Fruit fly (Drosophila melanogaster) whole organism, prepupa: ENCODE results near the gene CG3191.

Source experiments
- Blimp-1 ChIP-seq: fragments of 200-800 bp; sonication (Bioruptor generic); optimal IDR thresholded peaks from 3 replicates; lab custom pipeline; 2017; ENCODE audit warnings: missing biosample characterization, missing genetic modification characterization, mild to moderate bottlenecking, moderate library complexity, missing genetic modification reagents
- CG10631 ChIP-seq: fragments of 200-800 bp; sonication (Bioruptor generic); optimal IDR thresholded peaks from 2 replicates; lab custom pipeline; 2016; ENCODE audit warnings: missing biosample characterization, missing genetic modification characterization
- CG10669 ChIP-seq: fragments of 200-800 bp; sonication (Bioruptor generic); optimal IDR thresholded peaks from 3 replicates; lab custom pipeline; 2018; ENCODE audit warnings: missing biosample characterization, mild to moderate bottlenecking, missing genetic modification characterization, moderate library complexity
- CG11294 ChIP-seq: fragments of 200-800 bp; sonication (Bioruptor generic); IDR thresholded peaks from 2 replicates; pipeline ENCODE4 v1.3.6; 2022; ENCODE audit warnings: missing biosample characterization, missing genetic modification characterization
- CG11762 ChIP-seq: fragments of 200-800 bp; sonication (Bioruptor generic); optimal IDR thresholded peaks from 3 replicates; lab custom pipeline; 2016; ENCODE audit warnings: missing biosample characterization, missing genetic modification characterization; ENCODE audit not compliant: insufficient read depth
- CG11902 ChIP-seq: fragments of 200-800 bp; sonication (Bioruptor generic); optimal IDR thresholded peaks from 3 replicates; lab custom pipeline; 2016; ENCODE audit warnings: missing biosample characterization, missing genetic modification characterization
- CG15336 ChIP-seq: fragments of 200-800 bp; sonication (Bioruptor generic); IDR thresholded peaks from 2 replicates; pipeline ENCODE4 v1.3.6; 2022; ENCODE audit warnings: missing biosample characterization, missing genetic modification characterization
- CG1621 ChIP-seq: fragments of 200-800 bp; sonication (Bioruptor generic); optimal IDR thresholded peaks from 3 replicates; lab custom pipeline; 2018; ENCODE audit warnings: missing biosample characterization, mild to moderate bottlenecking, missing genetic modification characterization
- CG3032 ChIP-seq: fragments of 200-800 bp; optimal IDR thresholded peaks from 2 replicates; lab custom pipeline; 2019; ENCODE audit warnings: missing biosample characterization, mild to moderate bottlenecking, missing genetic modification characterization, moderate library complexity
- CG31627 ChIP-seq: fragments of 200-800 bp; sonication (Bioruptor generic); optimal IDR thresholded peaks from 3 replicates; lab custom pipeline; 2016; ENCODE audit warnings: missing biosample characterization, missing genetic modification characterization
- CG32006 ChIP-seq: fragments of 200-800 bp; sonication (Bioruptor generic); optimal IDR thresholded peaks from 3 replicates; lab custom pipeline; 2017; ENCODE audit warnings: missing biosample characterization, mild to moderate bottlenecking, missing genetic modification characterization
- CG34406 ChIP-seq: fragments of 200-800 bp; sonication (Bioruptor generic); optimal IDR thresholded peaks from 3 replicates; lab custom pipeline; 2016; ENCODE audit warnings: missing biosample characterization, missing genetic modification characterization
- CG4318 ChIP-seq: fragments of 200-800 bp; sonication (Bioruptor generic); optimal IDR thresholded peaks from 3 replicates; lab custom pipeline; 2017; ENCODE audit warnings: missing biosample characterization, mild to moderate bottlenecking, missing genetic modification characterization
- CG6163 ChIP-seq: fragments of 200-800 bp; sonication (Bioruptor generic); IDR thresholded peaks from 3 replicates; pipeline ENCODE4 v1.3.6; 2022; ENCODE audit warnings: missing biosample characterization, missing genetic modification characterization
- CG6276 ChIP-seq: fragments of 200-800 bp; sonication (Bioruptor generic); optimal IDR thresholded peaks from 2 replicates; lab custom pipeline; 2017; ENCODE audit warnings: missing biosample characterization, mild to moderate bottlenecking, missing genetic modification characterization
- CG6792 ChIP-seq: fragments of 200-800 bp; sonication (Bioruptor generic); optimal IDR thresholded peaks from 3 replicates; lab custom pipeline; 2016; ENCODE audit warnings: missing biosample characterization, missing genetic modification characterization
- CG6808 ChIP-seq: fragments of 200-800 bp; sonication (Bioruptor generic); optimal IDR thresholded peaks from 3 replicates; lab custom pipeline; 2017; ENCODE audit warnings: missing biosample characterization, missing genetic modification characterization, mild to moderate bottlenecking, moderate library complexity, missing genetic modification reagents
- CG8319 ChIP-seq: fragments of 200-800 bp; sonication (Bioruptor generic); optimal IDR thresholded peaks from 3 replicates; lab custom pipeline; 2016; ENCODE audit warnings: missing biosample characterization, missing genetic modification characterization
- CG9139 ChIP-seq: fragments of 200-800 bp; sonication (Bioruptor generic); optimal IDR thresholded peaks from 3 replicates; lab custom pipeline; 2017; ENCODE audit warnings: missing biosample characterization, mild to moderate bottlenecking, missing genetic modification characterization
- Eip75B ChIP-seq: fragments of 200-800 bp; sonication (Bioruptor generic); optimal IDR thresholded peaks from 3 replicates; lab custom pipeline; 2016; ENCODE audit warnings: missing biosample characterization, missing genetic modification characterization
- Eip78C ChIP-seq: fragments of 200-800 bp; sonication (Bioruptor generic); peaks from one replicate; lab custom pipeline; 2016; ENCODE audit warnings: missing biosample characterization, missing genetic modification characterization
- Ets21C ChIP-seq: fragments of 200-800 bp; sonication (Bioruptor generic); optimal IDR thresholded peaks from 3 replicates; lab custom pipeline; 2016; ENCODE audit warnings: missing biosample characterization, missing genetic modification characterization
- Ets96B ChIP-seq: fragments of 200-800 bp; optimal IDR thresholded peaks from 2 replicates; lab custom pipeline; 2019; ENCODE audit warnings: missing biosample characterization, mild to moderate bottlenecking, missing genetic modification characterization, moderate library complexity
- Gug ChIP-seq: fragments of 200-800 bp; sonication (Bioruptor generic); IDR thresholded peaks from 2 replicates; pipeline ENCODE4 v1.3.6; 2022; ENCODE audit warnings: missing biosample characterization, missing genetic modification characterization
- Hr38 ChIP-seq: sonication (Bioruptor generic); optimal IDR thresholded peaks from 2 replicates; lab custom pipeline; 2016; ENCODE audit warnings: missing biosample characterization, missing genetic modification characterization
- Hr39 ChIP-seq: fragments of 200-800 bp; sonication (Bioruptor generic); optimal IDR thresholded peaks from 2 replicates; lab custom pipeline; 2016; ENCODE audit warnings: missing biosample characterization, missing genetic modification characterization
- achi ChIP-seq: fragments of 200-800 bp; sonication (Bioruptor generic); optimal IDR thresholded peaks from 3 replicates; lab custom pipeline; 2016; ENCODE audit warnings: missing biosample characterization, missing genetic modification characterization
- acj6 ChIP-seq: fragments of 200-800 bp; sonication (Bioruptor generic); optimal IDR thresholded peaks from 3 replicates; lab custom pipeline; 2016; ENCODE audit warnings: missing biosample characterization, missing genetic modification characterization
- dac ChIP-seq: fragments of 200-800 bp; sonication (Bioruptor generic); optimal IDR thresholded peaks from 2 replicates; lab custom pipeline; 2017; ENCODE audit warnings: missing biosample characterization, mild to moderate bottlenecking, missing genetic modification characterization
- dsx ChIP-seq: fragments of 200-800 bp; optimal IDR thresholded peaks from 3 replicates; lab custom pipeline; 2019; ENCODE audit warnings: missing biosample characterization, mild to moderate bottlenecking, missing genetic modification characterization, moderate library complexity; ENCODE audit not compliant: poor library complexity, severe bottlenecking
- eg ChIP-seq: fragments of 200-800 bp; sonication (Bioruptor generic); IDR thresholded peaks from 3 replicates; pipeline ENCODE4 v1.3.6; 2022; ENCODE audit warnings: missing biosample characterization, missing genetic modification characterization
- esn ChIP-seq: fragments of 200-800 bp; sonication (Bioruptor generic); optimal IDR thresholded peaks from 2 replicates; lab custom pipeline; 2016; ENCODE audit warnings: missing biosample characterization, mild to moderate bottlenecking, missing genetic modification characterization, moderate library complexity
- fd85E ChIP-seq: fragments of 200-800 bp; sonication (Bioruptor generic); optimal IDR thresholded peaks from 3 replicates; lab custom pipeline; 2016; ENCODE audit warnings: missing biosample characterization, missing genetic modification characterization
- fkh ChIP-seq: fragments of 200-800 bp; sonication (Bioruptor generic); optimal IDR thresholded peaks from 3 replicates; lab custom pipeline; 2017; ENCODE audit warnings: missing biosample characterization, mild to moderate bottlenecking, missing genetic modification characterization, moderate library complexity
- lz ChIP-seq: fragments of 200-800 bp; sonication (Bioruptor generic); optimal IDR thresholded peaks from 3 replicates; lab custom pipeline; 2016; ENCODE audit warnings: missing biosample characterization, missing genetic modification characterization
- net ChIP-seq: fragments of 200-800 bp; sonication (Bioruptor generic); optimal IDR thresholded peaks from 3 replicates; lab custom pipeline; 2016; ENCODE audit warnings: missing biosample characterization, missing genetic modification characterization
- pdm3 ChIP-seq: fragments of 200-800 bp; sonication (Bioruptor generic); optimal IDR thresholded peaks from 3 replicates; lab custom pipeline; 2016; ENCODE audit warnings: missing biosample characterization, missing genetic modification characterization
- ss ChIP-seq, 2 experiments: fragments of 200-800 bp; sonication (Bioruptor generic); optimal IDR thresholded peaks; 2 replicates in 1 of 2; 3 replicates in 1 of 2; lab custom pipeline; 2017 to 2018; ENCODE audit warnings: mild to moderate bottlenecking in 2 of 2, missing biosample characterization in 2 of 2, missing genetic modification characterization in 2 of 2, moderate library complexity in 1 of 2
- svp ChIP-seq: fragments of 200-800 bp; sonication (Bioruptor generic); peaks from one replicate; lab custom pipeline; 2016; ENCODE audit warnings: missing biosample characterization, missing genetic modification characterization
- vri ChIP-seq: fragments of 200-800 bp; sonication (Bioruptor generic); optimal IDR thresholded peaks from 3 replicates; lab custom pipeline; 2016; ENCODE audit warnings: missing biosample characterization, mild to moderate bottlenecking, missing genetic modification characterization

Gene CG3191

dm6 chrX:2258602-2259233 lies 6.9 kb upstream of the CG3191 start (continued):
- TF ChIP-seq Blimp-1 (GFP tag; lab: Kevin White, UChicago) (no peak), CG11294 (no peak), CG11762 (GFP tag; lab: Kevin White, UChicago) (no peak), CG11902 (GFP tag; lab: Kevin White, UChicago) (no peak), achi (peak; percentile 30), CG34406 (GFP tag; lab: Kevin White, UChicago) (no peak), dsx (no peak), Eip75B (no peak), CG32006 (peak; percentile 43), vri (GFP tag; lab: Kevin White, UChicago) (no peak), CG10631 (GFP tag; lab: Kevin White, UChicago) (no peak), Ets96B (tag; lab: Kevin White, UChicago) (peak; percentile 6), CG4318 (no peak), CG8319 (no peak), Ets21C (no peak), CG9139 (peak; percentile 11), dac (GFP tag; lab: Kevin White, UChicago) (peak; percentile 1), CG31627 (no peak), ss (GFP tag; optimal IDR thresholded peaks at IDR 0.05; lab: Kevin White, UChicago) (peak in 1 of 2 experiments; percentile 39), CG6808 (GFP tag; lab: Kevin White, UChicago) (peak; percentile 20), acj6 (no peak), CG1621 (tag; lab: Kevin White, UChicago) (no peak), CG3032 (no peak), esn (GFP tag; lab: Kevin White, UChicago) (no peak), svp (no peak), net (GFP tag; lab: Kevin White, UChicago) (no peak)

- TF ChIP-seq Hr39 (GFP tag; lab: Kevin White, UChicago) (no peak), CG6792 (GFP tag; lab: Kevin White, UChicago) (no peak), CG10669 (no peak), fkh (GFP tag; lab: Kevin White, UChicago) (no peak), svp (no peak), Blimp-1 (GFP tag; lab: Kevin White, UChicago) (no peak), fd85E (no peak), Hr38 (GFP tag; lab: Kevin White, UChicago) (no peak)
Measured at dm6 chrX:2255035-2255434, 3.2 kb upstream of the CG3191 start.

- TF ChIP-seq Eip78C (GFP tag; lab: Kevin White, UChicago), result peak; percentile 36
- TF ChIP-seq Gug (GFP tag; lab: Robert Waterston, UW), result no peak
- TF ChIP-seq dsx, result no peak
- TF ChIP-seq CG6163 (GFP tag; lab: Robert Waterston, UW), result peak; percentile 65; the same call in 2 of the 3 replicates
- peak; percentile 37 for TF ChIP-seq CG6276 (GFP tag; lab: Kevin White, UChicago)
- 0 out of 2 replicates have a peak, but pooled peaks have one; percentile 8 for TF ChIP-seq CG15336
- TF ChIP-seq eg (GFP tag; lab: Robert Waterston, UW), result peak; percentile 70
- TF ChIP-seq lz, result no peak
- no peak for TF ChIP-seq pdm3
Measured at dm6 chrX:2254020-2254626, 2.3 kb upstream of the CG3191 start, which contains the start of gene CG3091. TSS of gene CG3091 (minus strand) at chrX:2254197.
